Fruit fly (Drosophila melanogaster): ENCODE measurements around the gene Fer3HCH.

The Fer3HCH gene

dm6 chrX:13113863-13114407, 5.9 kb upstream of the Fer3HCH start:
- TF ChIP-seq CG4496 (GFP tag; IDR thresholded peaks at IDR 0.05) = peak; percentile 32; the same call in 1 of the 3 replicates
- no peak for TF ChIP-seq rn (GFP tag; IDR thresholded peaks at IDR 0.05)
- TF ChIP-seq fd96Ca (GFP tag; IDR thresholded peaks at IDR 0.05) = 0 out of 3 replicates have a peak, but pooled peaks have one; percentile 26

dm6 chrX:13112238-13112829, 4.3 kb upstream of the Fer3HCH start, which contains the start of gene Chpf:
Gene Chpf, minus strand, starts transcription at chrX:13112462.
- TF ChIP-seq Ets98B (GFP tag; IDR thresholded peaks at IDR 0.05) (peak; percentile 50; the same call in 1 of the 2 replicates), Pif1B (GFP tag; optimal IDR thresholded peaks at IDR 0.05) (peak; percentile 42), CG34367 (tag; optimal IDR thresholded peaks at IDR 0.05) (no peak), CG4496 (GFP tag; IDR thresholded peaks at IDR 0.05) (0 out of 3 replicates have a peak, but pooled peaks have one; percentile 55), CG32121 (GFP tag; IDR thresholded peaks at IDR 0.05) (peak; percentile 55)

dm6 chrX:13111832-13112231, 3.8 kb upstream of the Fer3HCH start:
- TF ChIP-seq CG13204 (GFP tag; optimal IDR thresholded peaks at IDR 0.05) (peak; percentile 52), EcR (GFP tag; optimal IDR thresholded peaks at IDR 0.05) (peak; percentile 47), CG14655 (GFP tag; optimal IDR thresholded peaks at IDR 0.05) (peak; percentile 3), CG12605 (GFP tag; IDR thresholded peaks at IDR 0.05) (peak; percentile 56; the same call in 1 of the 2 replicates), CG15710 (tag; optimal IDR thresholded peaks at IDR 0.05) (no peak), CG9948 (tag; optimal IDR thresholded peaks at IDR 0.05) (no peak), CG8301 (tag; optimal IDR thresholded peaks at IDR 0.05) (peak; percentile 26)

dm6 chrX:13109583-13110126, 1.7 kb upstream of the Fer3HCH start:
- TF ChIP-seq Ets98B (GFP tag; IDR thresholded peaks at IDR 0.05) = no peak
- no peak for TF ChIP-seq CG4496 (GFP tag; IDR thresholded peaks at IDR 0.05)
- peak; percentile 11; the same call in 1 of the 2 replicates for TF ChIP-seq CG32121 (GFP tag; IDR thresholded peaks at IDR 0.05)

dm6 chrX:13105220-13105619, 2.8 kb downstream of the Fer3HCH start:
- TF ChIP-seq Pif1B (GFP tag; optimal IDR thresholded peaks at IDR 0.05) = no peak
- TF ChIP-seq CG8159 (tag; optimal IDR thresholded peaks at IDR 0.05) = no peak
- no peak for TF ChIP-seq CG13204 (GFP tag; optimal IDR thresholded peaks at IDR 0.05)
- no peak for TF ChIP-seq CG14655 (GFP tag; optimal IDR thresholded peaks at IDR 0.05)
- TF ChIP-seq gl (tag; optimal IDR thresholded peaks at IDR 0.05) = no peak
- TF ChIP-seq CG9948 (tag; optimal IDR thresholded peaks at IDR 0.05) = no peak
- no peak for TF ChIP-seq CG32121 (GFP tag; IDR thresholded peaks at IDR 0.05)
- TF ChIP-seq CG10348 (GFP tag; IDR thresholded peaks at IDR 0.05) = no peak
- TF ChIP-seq CG15710 (tag; optimal IDR thresholded peaks at IDR 0.05) = no peak
- TF ChIP-seq CG17806 (tag; optimal IDR thresholded peaks at IDR 0.05) = no peak
- no peak for TF ChIP-seq rn (GFP tag; IDR thresholded peaks at IDR 0.05)
- no peak for TF ChIP-seq CG34367 (tag; optimal IDR thresholded peaks at IDR 0.05)
- TF ChIP-seq CG12605 (GFP tag; IDR thresholded peaks at IDR 0.05) = no peak
- no peak for TF ChIP-seq D1 (tag; optimal IDR thresholded peaks at IDR 0.05)

- TF ChIP-seq EcR (GFP tag; optimal IDR thresholded peaks at IDR 0.05) (no peak), CG12605 (GFP tag; IDR thresholded peaks at IDR 0.05) (no peak), fd96Ca (GFP tag; IDR thresholded peaks at IDR 0.05) (no peak), CG4496 (GFP tag; IDR thresholded peaks at IDR 0.05) (no peak), Ets98B (GFP tag; IDR thresholded peaks at IDR 0.05) (no peak), CG10348 (GFP tag; IDR thresholded peaks at IDR 0.05) (no peak), CG17806 (tag; optimal IDR thresholded peaks at IDR 0.05) (no peak), CG8159 (tag; optimal IDR thresholded peaks at IDR 0.05) (no peak), CG15710 (tag; optimal IDR thresholded peaks at IDR 0.05) (no peak), CG13204 (GFP tag; optimal IDR thresholded peaks at IDR 0.05) (no peak), CG34367 (tag; optimal IDR thresholded peaks at IDR 0.05) (no peak), D1 (tag; optimal IDR thresholded peaks at IDR 0.05) (no peak), rn (GFP tag; IDR thresholded peaks at IDR 0.05) (no peak), CG8301 (tag; optimal IDR thresholded peaks at IDR 0.05) (no peak)
These were observed 3.4 kb downstream of the Fer3HCH start for dm6 chrX:13104571-13104970.

dm6 chrX:13101817-13102216, 6.2 kb downstream of the Fer3HCH start:
- TF ChIP-seq fd96Ca (GFP tag; IDR thresholded peaks at IDR 0.05) (no peak), Pif1A (GFP tag; optimal IDR thresholded peaks at IDR 0.05) (no peak), gl (tag; optimal IDR thresholded peaks at IDR 0.05) (no peak), CG34367 (tag; optimal IDR thresholded peaks at IDR 0.05) (no peak), Snoo (tag; optimal IDR thresholded peaks at IDR 0.05) (no peak), CG14655 (GFP tag; optimal IDR thresholded peaks at IDR 0.05) (no peak), rn (GFP tag; IDR thresholded peaks at IDR 0.05) (no peak), Pif1B (GFP tag; optimal IDR thresholded peaks at IDR 0.05) (no peak), CG17806 (tag; optimal IDR thresholded peaks at IDR 0.05) (no peak), CG15710 (tag; optimal IDR thresholded peaks at IDR 0.05) (no peak), CG12605 (GFP tag; IDR thresholded peaks at IDR 0.05) (no peak), D1 (tag; optimal IDR thresholded peaks at IDR 0.05) (no peak), CG9948 (tag; optimal IDR thresholded peaks at IDR 0.05) (no peak), CG8301 (tag; optimal IDR thresholded peaks at IDR 0.05) (no peak), CG10348 (GFP tag; IDR thresholded peaks at IDR 0.05) (no peak), CG8159 (tag; optimal IDR thresholded peaks at IDR 0.05) (no peak), Ets98B (GFP tag; IDR thresholded peaks at IDR 0.05) (no peak), CG4496 (GFP tag; IDR thresholded peaks at IDR 0.05) (no peak), CG13204 (GFP tag; optimal IDR thresholded peaks at IDR 0.05) (no peak)

Measured in whole organism, pupa.